Worm (Caenorhabditis elegans): ENCODE measurements around the gene ttm-1.
A peak's percentile ranks its signal among the peaks of the same experiment; 100 is the strongest.

ttm-1 gene

ce11 chrIII:13015754-13016317 lies 49.0 kb upstream of the ttm-1 start (continued):
- no peak for TF ChIP-seq B0035.1 (tag; optimal IDR thresholded peaks at IDR 0.05)
- no peak for TF ChIP-seq zfh-2 (GFP tag; conservative IDR thresholded peaks at IDR 0.05)
- TF ChIP-seq rcor-1 (GFP tag; IDR thresholded peaks at IDR 0.05) = peak; percentile 33; the same call in 1 of the 2 replicates
- TF ChIP-seq lsl-1 (GFP tag; optimal IDR thresholded peaks at IDR 0.05) = peak; percentile 23
- peak; percentile 71 for TF ChIP-seq F23B12.7 (tag; optimal IDR thresholded peaks at IDR 0.05; ENCODE audit: insufficient read depth)
- TF ChIP-seq K11D2.4 (GFP tag; IDR thresholded peaks at IDR 0.05) = 0 out of 2 replicates have a peak, but pooled peaks have one; percentile 35
- TF ChIP-seq ztf-22 (GFP tag; optimal IDR thresholded peaks at IDR 0.05) = no peak
- TF ChIP-seq snpc-4 (GFP tag; optimal IDR thresholded peaks at IDR 0.05) = peak; percentile 41
- peak in 2 of 4 experiments; percentile 32 to 48 for TF ChIP-seq snpc-4 (tag; optimal IDR thresholded peaks at IDR 0.05)
- TF ChIP-seq pha-4 (tag; optimal IDR thresholded peaks at IDR 0.05) = no peak
- peak; percentile 30; the same call in 1 of the 2 replicates for TF ChIP-seq C06A6.2 (GFP tag; conservative IDR thresholded peaks at IDR 0.05)
- 0 out of 2 replicates have a peak, but pooled peaks have one; percentile 24 for TF ChIP-seq ekl-4 (GFP tag; IDR thresholded peaks at IDR 0.05)
- 0 out of 2 replicates have a peak, but pooled peaks have one; percentile 13 for TF ChIP-seq let-526 (GFP tag; IDR thresholded peaks at IDR 0.05)
- TF ChIP-seq dox-1 (GFP tag; IDR thresholded peaks at IDR 0.05) = peak; percentile 74
- peak; percentile 66 for TF ChIP-seq nhr-90 (tag; optimal IDR thresholded peaks at IDR 0.05)
- 0 out of 2 replicates have a peak, but pooled peaks have one; percentile 13 for TF ChIP-seq D2030.7 (GFP tag; IDR thresholded peaks at IDR 0.05)
- TF ChIP-seq hlh-12 (tag; optimal IDR thresholded peaks at IDR 0.05) = no peak
- no peak for TF ChIP-seq ccch-3 (GFP tag; optimal IDR thresholded peaks at IDR 0.05)
- TF ChIP-seq hlh-26 (GFP tag; conservative IDR thresholded peaks at IDR 0.05) = no peak
- peak; percentile 46 for TF ChIP-seq F10E7.11 (tag; optimal IDR thresholded peaks at IDR 0.05)
- TF ChIP-seq lin-54 (GFP tag; optimal IDR thresholded peaks at IDR 0.05) = peak; percentile 27
- no peak for TF ChIP-seq mes-4 (tag; optimal IDR thresholded peaks at IDR 0.05)
- no peak for TF ChIP-seq dpl-1 (GFP tag; optimal IDR thresholded peaks at IDR 0.05)
- TF ChIP-seq Y79H2A.3 (GFP tag; conservative IDR thresholded peaks at IDR 0.05) = no peak
- no peak for TF ChIP-seq efl-1 (GFP tag; optimal IDR thresholded peaks at IDR 0.05)
- TF ChIP-seq ceh-27 (GFP tag; optimal IDR thresholded peaks at IDR 0.05) = peak; percentile 9
- no peak for TF ChIP-seq ets-4 (GFP tag; optimal IDR thresholded peaks at IDR 0.05)

DNA sequence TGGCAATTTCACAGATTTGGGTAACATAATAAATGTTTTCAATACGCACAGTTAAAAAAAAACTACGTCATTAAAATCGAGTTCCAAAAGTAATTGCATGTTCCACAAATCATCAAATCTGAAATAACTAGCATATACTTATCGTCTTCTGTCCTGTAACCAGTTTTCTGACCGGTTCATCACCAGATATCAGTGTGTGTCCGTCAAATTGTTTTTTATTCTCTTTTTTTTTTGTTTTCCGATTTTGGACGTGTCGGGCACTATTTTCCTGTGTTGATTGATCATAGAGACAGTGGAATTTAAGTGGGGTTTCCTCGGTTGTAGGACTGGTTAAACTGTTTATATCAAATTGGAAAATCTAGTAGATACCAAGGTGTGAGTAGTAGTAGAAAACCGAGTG lies 47.1 kb upstream of the ttm-1 start:
- no peak for TF ChIP-seq ztf-3 (GFP tag; optimal IDR thresholded peaks at IDR 0.05)

ce11 chrIII:13011927-13012326 lies 45.1 kb upstream of the ttm-1 start:
- no peak for TF ChIP-seq ztf-25 (GFP tag; IDR thresholded peaks at IDR 0.05)

- no peak for TF ChIP-seq cebp-1 (GFP tag; IDR thresholded peaks at IDR 0.05)
- no peak for TF ChIP-seq cebp-1 (tag; optimal IDR thresholded peaks at IDR 0.05)
- TF ChIP-seq zfh-2 (GFP tag; conservative IDR thresholded peaks at IDR 0.05) = no peak
- no peak for TF ChIP-seq F10E7.11 (tag; optimal IDR thresholded peaks at IDR 0.05)
Measured at ce11 chrIII:13005161-13005560, 38.4 kb upstream of the ttm-1 start, which contains the start of gene snf-7. Gene snf-7 (plus strand): TSS chrIII:13005461.

- TF ChIP-seq egrh-3 (GFP tag; IDR thresholded peaks at IDR 0.05) (no peak), F49E8.2 (tag; optimal IDR thresholded peaks at IDR 0.05; ENCODE audit: insufficient read depth) (no peak), him-1 (tag; optimal IDR thresholded peaks at IDR 0.05) (no peak), nhr-90 (tag; optimal IDR thresholded peaks at IDR 0.05) (no peak), ztf-6 (GFP tag; IDR thresholded peaks at IDR 0.05) (no peak), lin-26 (GFP tag; IDR thresholded peaks at IDR 0.05) (0 out of 2 replicates have a peak, but pooled peaks have one; percentile 26), hmg-20 (GFP tag; IDR thresholded peaks at IDR 0.05) (no peak), ztf-26 (tag; optimal IDR thresholded peaks at IDR 0.05) (no peak)
Measured at ce11 chrIII:13004316-13004715, 37.5 kb upstream of the ttm-1 start.

Data from whole organism, young adult.